Fruit fly (Drosophila melanogaster) whole organism: ENCODE results near the gene CG2767.

Experiments
- CG8478 ChIP-seq: fragments of >200 bp; optimal IDR thresholded peaks from 2 replicates; lab custom pipeline; 2018; ENCODE audit warnings: inconsistent platforms
- Dll ChIP-seq: fragments of >200 bp; optimal IDR thresholded peaks from 2 replicates; lab custom pipeline; 2017
- pan ChIP-seq: fragments of >200 bp; optimal IDR thresholded peaks from 2 replicates; lab custom pipeline; 2017
- usp ChIP-seq: fragments of >200 bp; optimal IDR thresholded peaks from 2 replicates; lab custom pipeline; 2017; ENCODE audit warnings: missing biosample characterization, missing genetic modification characterization, mixed read lengths

dm6 chr3R:7990799-7991423 is 17.0 kb downstream of the CG2767 start:
- no peak for TF ChIP-seq CG8478
- TF ChIP-seq pan (lab: Kevin White, UChicago), result no peak
- no peak for TF ChIP-seq Dll (lab: Kevin White, UChicago)
- TF ChIP-seq usp (GFP tag; lab: Kevin White, UChicago), result no peak
